Fruit fly (Drosophila melanogaster): ENCODE measurements around the gene msk.
A peak's percentile ranks its signal among the peaks of the same experiment; 100 is the strongest.

The msk gene

DNA sequence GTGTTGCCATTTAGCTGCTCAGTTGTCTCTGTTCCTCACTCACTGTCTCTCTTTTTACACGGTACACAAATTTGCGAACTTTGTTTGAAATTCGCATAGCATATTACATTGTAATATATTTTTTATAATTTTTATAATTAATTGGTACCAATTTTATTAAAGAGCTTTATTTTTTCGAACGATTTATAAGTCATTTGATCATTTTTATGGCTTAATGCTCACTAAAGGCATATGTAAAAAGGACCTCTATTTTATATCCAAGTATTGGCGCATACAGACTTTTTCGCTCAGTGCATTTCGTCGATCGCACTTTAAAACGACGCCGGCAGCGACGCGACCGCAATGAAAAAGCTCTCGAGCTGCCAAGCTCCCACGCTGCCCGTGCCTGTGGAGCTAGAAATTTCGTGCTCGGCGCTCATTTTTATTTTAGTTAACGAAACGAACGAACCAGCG, 19.8 kb upstream of the msk start (continued):
- TF ChIP-seq CG17361 (GFP tag; IDR thresholded peaks at IDR 0.05), result peak; percentile 96
- no peak for TF ChIP-seq amos (GFP tag; IDR thresholded peaks at IDR 0.05; ENCODE audit: partially characterized antibody)
- TF ChIP-seq dmrt11E (tag; optimal IDR thresholded peaks at IDR 0.05), result no peak
- TF ChIP-seq CG11696 (GFP tag; IDR thresholded peaks at IDR 0.05), result peak; percentile 83
- TF ChIP-seq Ssrp (tag; optimal IDR thresholded peaks at IDR 0.05), result peak; percentile 88
- peak; percentile 91 for TF ChIP-seq CG6854 (GFP tag; optimal IDR thresholded peaks at IDR 0.05)
- TF ChIP-seq jing (GFP tag; optimal IDR thresholded peaks at IDR 0.05), result peak; percentile 69
- TF ChIP-seq bigmax (GFP tag; optimal IDR thresholded peaks at IDR 0.05), result no peak
- 0 out of 3 replicates have a peak, but pooled peaks have one; percentile 45 for TF ChIP-seq z (GFP tag; IDR thresholded peaks at IDR 0.05)
- peak; percentile 37; the same call in 1 of the 2 replicates for TF ChIP-seq CG10959 (GFP tag; IDR thresholded peaks at IDR 0.05)
- peak; percentile 97 for TF ChIP-seq CG18619 (GFP tag; optimal IDR thresholded peaks at IDR 0.05)
- TF ChIP-seq kah (GFP tag; optimal IDR thresholded peaks at IDR 0.05), result peak; percentile 81
- peak; percentile 97 for TF ChIP-seq cwo (GFP tag; optimal IDR thresholded peaks at IDR 0.05)
- TF ChIP-seq CG8765 (GFP tag; IDR thresholded peaks at IDR 0.05), result peak; percentile 61; the same call in 1 of the 2 replicates
- TF ChIP-seq Gug (GFP tag; IDR thresholded peaks at IDR 0.05), result peak; percentile 92; the same call in 3 of the 4 replicates
- peak; percentile 95 for TF ChIP-seq org-1 (GFP tag; optimal IDR thresholded peaks at IDR 0.05)
- peak; percentile 92 for TF ChIP-seq Side (GFP tag; optimal IDR thresholded peaks at IDR 0.05)
- TF ChIP-seq CG7928 (GFP tag; optimal IDR thresholded peaks at IDR 0.05), result peak; percentile 79
- peak; percentile 90 for TF ChIP-seq CG6272 (GFP tag; IDR thresholded peaks at IDR 0.05)
- peak; percentile 95 for TF ChIP-seq tio (GFP tag; optimal IDR thresholded peaks at IDR 0.05)
- peak; percentile 94 for TF ChIP-seq CG32767 (GFP tag; IDR thresholded peaks at IDR 0.05)
- TF ChIP-seq CG15011 (GFP tag; optimal IDR thresholded peaks at IDR 0.05), result peak; percentile 92
- peak; percentile 81 for TF ChIP-seq CG5180 (GFP tag; optimal IDR thresholded peaks at IDR 0.05)
- peak; percentile 94 for TF ChIP-seq unpg (GFP tag; optimal IDR thresholded peaks at IDR 0.05)
- peak; percentile 81 for TF ChIP-seq CG7786 (GFP tag; optimal IDR thresholded peaks at IDR 0.05)
- peak; percentile 47 for TF ChIP-seq da (GFP tag; optimal IDR thresholded peaks at IDR 0.05)
- peak; percentile 45 for TF ChIP-seq CG16863 (GFP tag; optimal IDR thresholded peaks at IDR 0.05)
- TF ChIP-seq CG4404 (GFP tag; IDR thresholded peaks at IDR 0.05), result peak; percentile 88
- peak; percentile 82 for TF ChIP-seq CG9876 (GFP tag; optimal IDR thresholded peaks at IDR 0.05)
- TF ChIP-seq CG13775 (GFP tag; optimal IDR thresholded peaks at IDR 0.05), result peak; percentile 96
- peak; percentile 84 for TF ChIP-seq CG17328 (GFP tag; IDR thresholded peaks at IDR 0.05)
- peak; percentile 7 for TF ChIP-seq CG14965 (GFP tag; optimal IDR thresholded peaks at IDR 0.05; ENCODE audit: borderline replicate concordance)
- peak; percentile 46 for TF ChIP-seq CG31365 (tag; optimal IDR thresholded peaks at IDR 0.05)
- peak; percentile 84 for TF ChIP-seq Nf-YB (GFP tag; optimal IDR thresholded peaks at IDR 0.05)
- peak; percentile 91 for TF ChIP-seq CG17359 (tag; optimal IDR thresholded peaks at IDR 0.05)
- TF ChIP-seq Vsx1 (GFP tag; optimal IDR thresholded peaks at IDR 0.05), result peak; percentile 86
- peak; percentile 90 for TF ChIP-seq CG4730 (GFP tag; IDR thresholded peaks at IDR 0.05)
- peak; percentile 95 for TF ChIP-seq CG11504 (tag; optimal IDR thresholded peaks at IDR 0.05)
- TF ChIP-seq CG8944 (GFP tag; optimal IDR thresholded peaks at IDR 0.05), result peak; percentile 71
- TF ChIP-seq wor (GFP tag; IDR thresholded peaks at IDR 0.05), result peak; percentile 86
- TF ChIP-seq cato (GFP tag; optimal IDR thresholded peaks at IDR 0.05; ENCODE audit: borderline replicate concordance), result peak; percentile 82
- TF ChIP-seq pzg (GFP tag; optimal IDR thresholded peaks at IDR 0.05), result peak; percentile 7
- TF ChIP-seq Six4 (GFP tag; optimal IDR thresholded peaks at IDR 0.05), result peak; percentile 85
- peak; percentile 95 for TF ChIP-seq CG12104 (GFP tag; optimal IDR thresholded peaks at IDR 0.05)
- peak; percentile 61 for TF ChIP-seq CG8290 (GFP tag; optimal IDR thresholded peaks at IDR 0.05)
- TF ChIP-seq CG8290 (tag; optimal IDR thresholded peaks at IDR 0.05), result peak in 1 of 2 experiments; percentile 74
- peak; percentile 88 for TF ChIP-seq Bteb2 (GFP tag; optimal IDR thresholded peaks at IDR 0.05)
- peak; percentile 95 for TF ChIP-seq CG11456 (GFP tag; IDR thresholded peaks at IDR 0.05)
- TF ChIP-seq CG33213 (GFP tag; optimal IDR thresholded peaks at IDR 0.05), result peak; percentile 76
- peak; percentile 82 for TF ChIP-seq bowl (GFP tag; IDR thresholded peaks at IDR 0.05)
- TF ChIP-seq cad (GFP tag; optimal IDR thresholded peaks at IDR 0.05), result no peak

Measured in whole organism, embryonic.